Worm (Caenorhabditis elegans): ENCODE data around the gene cyp-35A4.

cyp-35A4 gene

ce11 chrV:4031319-4031718 lies at the start of gene cyp-35A4:
cyp-35A4 (plus strand) TSS chrV:4031619.
- TF ChIP-seq dao-5 (tag; optimal IDR thresholded peaks at IDR 0.05) (no peak), W03F9.2 (tag; optimal IDR thresholded peaks at IDR 0.05) (no peak), him-1 (tag; optimal IDR thresholded peaks at IDR 0.05) (no peak)

DNA sequence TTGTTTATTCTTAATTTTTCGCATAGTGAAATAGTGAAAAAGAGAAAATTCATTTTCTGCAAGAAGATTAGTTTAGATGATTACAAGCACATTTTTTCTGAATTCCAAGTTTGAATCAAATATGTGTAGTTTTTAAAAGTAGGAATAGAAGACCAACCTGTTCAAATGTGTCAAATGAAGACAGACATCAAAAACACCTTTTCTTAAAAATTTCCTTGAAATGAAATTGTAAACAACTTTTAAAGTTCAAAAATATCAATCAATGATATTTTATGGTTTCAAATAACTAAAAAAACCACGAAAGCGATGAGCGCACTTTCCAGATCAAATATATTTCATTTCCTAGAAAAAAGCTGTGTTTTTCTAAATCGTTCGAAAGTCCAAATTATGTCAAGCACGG lies 49.7 kb upstream of the cyp-35A4 start, which contains the start of gene nlp-30:
TSS of gene nlp-30 (plus strand) at position 301 of the 400 bp plus-strand sequence.
- TF ChIP-seq dao-5 (tag; optimal IDR thresholded peaks at IDR 0.05) (no peak), W03F9.2 (tag; optimal IDR thresholded peaks at IDR 0.05) (no peak), him-1 (tag; optimal IDR thresholded peaks at IDR 0.05) (no peak)

- TF ChIP-seq dao-5 (tag; optimal IDR thresholded peaks at IDR 0.05), result no peak
- TF ChIP-seq W03F9.2 (tag; optimal IDR thresholded peaks at IDR 0.05), result no peak
- no peak for TF ChIP-seq him-1 (tag; optimal IDR thresholded peaks at IDR 0.05)
Measured at ce11 chrV:3984178-3984577, 47.2 kb upstream of the cyp-35A4 start, which contains the start of gene nlp-29. nlp-29 (plus strand) TSS chrV:3984425.

- TF ChIP-seq W03F9.2 (tag; optimal IDR thresholded peaks at IDR 0.05) (no peak), him-1 (tag; optimal IDR thresholded peaks at IDR 0.05) (no peak), dao-5 (tag; optimal IDR thresholded peaks at IDR 0.05) (no peak)
Measured at ce11 chrV:3985104-3985503, 46.3 kb upstream of the cyp-35A4 start.

- TF ChIP-seq dao-5 (tag; optimal IDR thresholded peaks at IDR 0.05), result no peak
- TF ChIP-seq him-1 (tag; optimal IDR thresholded peaks at IDR 0.05), result no peak
- no peak for TF ChIP-seq W03F9.2 (tag; optimal IDR thresholded peaks at IDR 0.05)
Measured at ce11 chrV:3987616-3988015, 43.8 kb upstream of the cyp-35A4 start, which contains the start of gene nlp-28. nlp-28 (plus strand) TSS chrV:3987900.

- no peak for TF ChIP-seq W03F9.2 (tag; optimal IDR thresholded peaks at IDR 0.05)
- TF ChIP-seq dao-5 (tag; optimal IDR thresholded peaks at IDR 0.05), result no peak
- no peak for TF ChIP-seq him-1 (tag; optimal IDR thresholded peaks at IDR 0.05)
Measured at ce11 chrV:3989070-3989469, 42.3 kb upstream of the cyp-35A4 start, which contains the start of gene nlp-27. nlp-27 (plus strand) TSS chrV:3989378.

ce11 chrV:3992334-3992733 lies 39.1 kb upstream of the cyp-35A4 start:
- no peak for TF ChIP-seq W03F9.2 (tag; optimal IDR thresholded peaks at IDR 0.05)

ce11 chrV:3994048-3994447 lies 37.4 kb upstream of the cyp-35A4 start, which contains the start of gene K09D9.9:
K09D9.9 (minus strand) TSS chrV:3994148.
- TF ChIP-seq W03F9.2 (tag; optimal IDR thresholded peaks at IDR 0.05), result no peak
- TF ChIP-seq him-1 (tag; optimal IDR thresholded peaks at IDR 0.05), result no peak
- TF ChIP-seq dao-5 (tag; optimal IDR thresholded peaks at IDR 0.05), result no peak

DNA sequence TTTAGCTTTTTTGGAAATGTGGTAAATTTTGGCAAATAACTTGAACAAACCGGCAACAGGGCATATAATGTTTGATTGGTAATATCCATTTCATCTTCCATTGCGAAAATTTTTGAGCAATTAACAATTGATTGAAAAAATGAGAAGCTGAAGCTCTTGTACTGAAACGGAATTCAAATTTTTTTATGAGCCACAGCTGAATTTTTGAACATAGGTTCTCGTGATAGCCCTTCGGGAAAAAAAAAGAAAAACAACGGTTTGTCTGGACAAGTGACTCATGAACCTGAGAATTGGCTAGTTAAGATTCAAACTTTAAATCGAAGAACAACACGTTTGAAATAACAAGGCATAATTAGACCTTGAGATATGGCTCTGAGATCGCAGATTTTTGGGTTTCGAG lies 35.6 kb upstream of the cyp-35A4 start, which contains the start of gene srx-62:
TSS of gene srx-62 (minus strand) at position 101 of the 400 bp plus-strand sequence.
- TF ChIP-seq W03F9.2 (tag; optimal IDR thresholded peaks at IDR 0.05) (no peak), him-1 (tag; optimal IDR thresholded peaks at IDR 0.05) (no peak), dao-5 (tag; optimal IDR thresholded peaks at IDR 0.05) (no peak)

- no peak for TF ChIP-seq him-1 (tag; optimal IDR thresholded peaks at IDR 0.05)
Measured at ce11 chrV:4004577-4004976, 26.8 kb upstream of the cyp-35A4 start.

DNA sequence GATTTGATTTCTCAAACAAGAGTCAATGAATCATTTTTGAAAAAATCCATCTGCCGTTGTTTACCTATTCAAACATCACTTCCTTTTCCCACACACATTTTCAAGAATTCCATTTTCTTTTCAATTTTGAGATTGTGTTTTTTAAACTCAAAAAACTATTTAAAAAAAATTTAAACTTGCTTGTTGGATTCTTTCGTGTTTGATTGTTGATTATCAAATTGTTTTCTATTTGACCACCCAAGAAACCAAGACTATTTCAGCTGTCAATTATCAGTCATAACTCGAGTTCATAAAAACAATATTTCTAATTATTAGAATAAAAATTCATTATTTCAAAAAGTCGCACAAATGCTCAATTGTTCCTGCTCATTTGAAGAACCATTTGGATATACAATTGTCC lies 26.2 kb upstream of the cyp-35A4 start, which contains the start of gene srh-8:
TSS of gene srh-8 (plus strand) at position 301 of the 400 bp plus-strand sequence.
- TF ChIP-seq him-1 (tag; optimal IDR thresholded peaks at IDR 0.05), result no peak
- no peak for TF ChIP-seq W03F9.2 (tag; optimal IDR thresholded peaks at IDR 0.05)
- no peak for TF ChIP-seq dao-5 (tag; optimal IDR thresholded peaks at IDR 0.05)

DNA sequence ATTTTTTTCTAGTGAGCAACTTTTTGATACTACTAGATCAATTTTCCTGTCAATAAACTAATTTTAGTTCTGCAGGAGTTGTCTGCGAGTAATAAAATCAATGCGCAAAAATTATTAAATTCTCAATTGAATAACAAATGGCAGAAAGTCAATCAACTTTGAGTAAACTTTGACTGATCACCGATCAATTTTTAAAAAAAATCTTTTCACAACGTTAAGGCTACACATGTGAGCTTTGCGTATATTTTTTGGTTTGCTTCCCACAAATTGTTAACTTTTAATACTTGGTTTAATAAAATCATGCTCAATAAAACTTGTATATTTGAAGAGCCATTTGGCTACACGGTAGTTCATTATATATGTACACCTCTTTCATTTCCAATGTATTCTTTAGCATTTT lies 23.5 kb upstream of the cyp-35A4 start, which contains the start of gene srh-7:
TSS of gene srh-7 (plus strand) at position 301 of the 400 bp plus-strand sequence.
- TF ChIP-seq him-1 (tag; optimal IDR thresholded peaks at IDR 0.05), result no peak
- TF ChIP-seq W03F9.2 (tag; optimal IDR thresholded peaks at IDR 0.05), result no peak
- TF ChIP-seq dao-5 (tag; optimal IDR thresholded peaks at IDR 0.05), result no peak

DNA sequence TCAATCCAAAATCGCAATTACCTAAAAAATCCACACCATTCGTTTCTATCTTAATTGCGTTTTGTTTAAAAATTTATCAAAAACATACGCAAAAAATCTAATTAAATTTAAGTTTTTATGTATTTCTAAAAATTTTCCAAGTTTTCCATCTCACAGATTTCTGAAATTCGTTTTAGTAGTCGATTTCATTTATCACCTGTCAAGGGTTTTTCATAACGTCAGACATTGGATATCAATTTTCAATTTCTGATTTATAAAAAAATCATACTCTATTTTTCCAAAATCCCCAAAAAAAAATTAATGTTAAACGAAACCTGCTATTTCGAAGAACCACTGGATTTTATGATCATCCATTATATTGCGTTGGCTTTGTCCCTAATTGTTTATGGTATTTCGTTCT lies 21.2 kb upstream of the cyp-35A4 start, which contains the start of gene srh-4:
TSS of gene srh-4 (plus strand) at position 301 of the 400 bp plus-strand sequence.
- TF ChIP-seq dao-5 (tag; optimal IDR thresholded peaks at IDR 0.05) (no peak), him-1 (tag; optimal IDR thresholded peaks at IDR 0.05) (no peak), W03F9.2 (tag; optimal IDR thresholded peaks at IDR 0.05) (no peak)

DNA sequence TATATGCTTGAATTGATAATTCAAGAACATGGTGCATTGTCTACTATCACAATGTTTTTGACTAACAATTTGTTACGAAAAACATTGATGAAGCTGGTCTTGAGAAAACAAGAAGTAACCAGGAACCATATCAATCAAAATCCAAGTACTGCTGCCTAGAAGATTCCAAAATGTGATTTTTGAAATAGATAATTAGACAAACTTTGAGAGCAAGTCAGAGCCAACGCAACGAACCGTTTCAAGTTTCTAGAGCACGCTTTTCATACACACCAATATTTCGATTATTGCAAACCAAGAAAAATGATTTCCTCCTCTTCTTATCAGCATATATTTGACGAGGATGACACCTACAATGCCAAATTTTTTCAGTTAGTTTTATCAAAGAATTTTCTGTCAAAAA lies 14.6 kb upstream of the cyp-35A4 start, which contains the start of gene srw-89:
TSS of gene srw-89 (plus strand) at position 301 of the 400 bp plus-strand sequence.
- no peak for TF ChIP-seq him-1 (tag; optimal IDR thresholded peaks at IDR 0.05)
- no peak for TF ChIP-seq W03F9.2 (tag; optimal IDR thresholded peaks at IDR 0.05)
- no peak for TF ChIP-seq dao-5 (tag; optimal IDR thresholded peaks at IDR 0.05)

- TF ChIP-seq him-1 (tag; optimal IDR thresholded peaks at IDR 0.05) (no peak), W03F9.2 (tag; optimal IDR thresholded peaks at IDR 0.05) (no peak), dao-5 (tag; optimal IDR thresholded peaks at IDR 0.05) (no peak)
Measured at ce11 chrV:4018591-4018990, 12.8 kb upstream of the cyp-35A4 start.
